Fruit fly (Drosophila melanogaster): ENCODE results near the gene CG5984.

CG5984 gene

dm6 chr3R:27224727-27225126 lies 23.1 kb downstream of the CG5984 start:
- TF ChIP-seq CG10321 (GFP tag; IDR thresholded peaks at IDR 0.05) (no peak), Med (GFP tag) (peak; percentile 32), prd (optimal IDR thresholded peaks at IDR 0.05) (no peak), prd (GFP tag; IDR thresholded peaks at IDR 0.05) (peak; percentile 53; the same call in 1 of the 3 replicates), nom (GFP tag; optimal IDR thresholded peaks at IDR 0.05) (peak; percentile 42), Drgx (GFP tag; IDR thresholded peaks at IDR 0.05) (peak; percentile 43; the same call in 1 of the 2 replicates)

- no peak for TF ChIP-seq CG8089 (GFP tag; optimal IDR thresholded peaks at IDR 0.05)
- no peak for TF ChIP-seq CG12104 (GFP tag; optimal IDR thresholded peaks at IDR 0.05)
- peak; percentile 19 for TF ChIP-seq Deaf1 (tag; optimal IDR thresholded peaks at IDR 0.05)
- TF ChIP-seq Nf-YC (tag; optimal IDR thresholded peaks at IDR 0.05): peak; percentile 69
- TF ChIP-seq CG17568 (GFP tag; optimal IDR thresholded peaks at IDR 0.05): no peak
- TF ChIP-seq CG2199 (GFP tag; IDR thresholded peaks at IDR 0.05): no peak
- TF ChIP-seq chinmo (GFP tag; IDR thresholded peaks at IDR 0.05; ENCODE audit: partially characterized antibody): 0 out of 4 replicates have a peak, but pooled peaks have one; percentile 19
- no peak for TF ChIP-seq scrt (GFP tag; optimal IDR thresholded peaks at IDR 0.05)
- no peak for TF ChIP-seq p53 (GFP tag; optimal IDR thresholded peaks at IDR 0.05)
- no peak for TF ChIP-seq zf30C (GFP tag; optimal IDR thresholded peaks at IDR 0.05)
- TF ChIP-seq prd (optimal IDR thresholded peaks at IDR 0.05): no peak
- TF ChIP-seq prd (GFP tag; IDR thresholded peaks at IDR 0.05): no peak
- TF ChIP-seq CG30020 (tag; optimal IDR thresholded peaks at IDR 0.05): no peak
- peak; percentile 65 for TF ChIP-seq CG6654 (GFP tag; optimal IDR thresholded peaks at IDR 0.05)
- TF ChIP-seq D (optimal IDR thresholded peaks at IDR 0.05): no peak
- no peak for TF ChIP-seq D (GFP tag; optimal IDR thresholded peaks at IDR 0.05)
- TF ChIP-seq CG10321 (GFP tag; IDR thresholded peaks at IDR 0.05): no peak
- no peak for TF ChIP-seq tx (GFP tag; optimal IDR thresholded peaks at IDR 0.05)
- peak; percentile 88 for TF ChIP-seq CG3163 (GFP tag; optimal IDR thresholded peaks at IDR 0.05)
- TF ChIP-seq CG11085 (GFP tag; IDR thresholded peaks at IDR 0.05): no peak
- peak; percentile 49 to 60 for TF ChIP-seq Trl (optimal IDR thresholded peaks at IDR 0.05)
- TF ChIP-seq Trl (GFP tag; optimal IDR thresholded peaks at IDR 0.05): no peak
- TF ChIP-seq CG4282 (GFP tag; optimal IDR thresholded peaks at IDR 0.05): no peak
- TF ChIP-seq Rfx (GFP tag; IDR thresholded peaks at IDR 0.05): no peak
- TF ChIP-seq Nf-YB (GFP tag; optimal IDR thresholded peaks at IDR 0.05): peak; percentile 60
- TF ChIP-seq pan (optimal IDR thresholded peaks at IDR 0.05): no peak
- TF ChIP-seq pan (GFP tag; optimal IDR thresholded peaks at IDR 0.05 in 1 of 2, IDR thresholded peaks at IDR 0.05 in 1 of 2): no peak
Observed at dm6 chr3R:27223012-27223411, 24.8 kb downstream of the CG5984 start.

- no peak for TF ChIP-seq CG9876 (GFP tag; optimal IDR thresholded peaks at IDR 0.05)
- peak; percentile 84 for TF ChIP-seq grn (GFP tag; optimal IDR thresholded peaks at IDR 0.05)
- peak; percentile 7 for TF ChIP-seq Blimp-1 (GFP tag; optimal IDR thresholded peaks at IDR 0.05)
Observed at dm6 chr3R:27222013-27222673, 25.6 kb downstream of the CG5984 start.

- TF ChIP-seq emc (GFP tag; optimal IDR thresholded peaks at IDR 0.05) (no peak), sens (GFP tag) (peak; percentile 27), CG17568 (GFP tag; optimal IDR thresholded peaks at IDR 0.05) (no peak), CG1024 (GFP tag; IDR thresholded peaks at IDR 0.05) (no peak), CG2199 (GFP tag; IDR thresholded peaks at IDR 0.05) (0 out of 3 replicates have a peak, but pooled peaks have one; percentile 23), grn (GFP tag; optimal IDR thresholded peaks at IDR 0.05) (peak; percentile 69), CG7357 (GFP tag; IDR thresholded peaks at IDR 0.05) (no peak), Stat92E (GFP tag; optimal IDR thresholded peaks at IDR 0.05) (peak in 1 of 3 experiments; percentile 85), CG11456 (GFP tag; IDR thresholded peaks at IDR 0.05) (0 out of 3 replicates have a peak, but pooled peaks have one; percentile 8), CG4820 (GFP tag; optimal IDR thresholded peaks at IDR 0.05) (no peak), Ets65A (GFP tag) (peak; percentile 52), cg (GFP tag; optimal IDR thresholded peaks at IDR 0.05) (peak; percentile 36), D19A (tag; optimal IDR thresholded peaks at IDR 0.05) (peak; percentile 35), CG11695 (GFP tag; IDR thresholded peaks at IDR 0.05) (no peak)
Observed at dm6 chr3R:27220829-27221463, 26.8 kb downstream of the CG5984 start.
